Fruit fly (Drosophila melanogaster): ENCODE measurements around the gene CG3061.

The CG3061 gene

dm6 chr3R:13989453-13989852 lies 42.7 kb upstream of the CG3061 start:
- TF ChIP-seq CG15696 (tag; optimal IDR thresholded peaks at IDR 0.05) (peak; percentile 15), bab2 (GFP tag; optimal IDR thresholded peaks at IDR 0.05) (no peak), prd (optimal IDR thresholded peaks at IDR 0.05) (no peak), prd (GFP tag; IDR thresholded peaks at IDR 0.05) (0 out of 3 replicates have a peak, but pooled peaks have one; percentile 5), grau (tag; optimal IDR thresholded peaks at IDR 0.05) (peak; percentile 80)

dm6 chr3R:13990109-13990508 lies 42.1 kb upstream of the CG3061 start:
- TF ChIP-seq Nf-YB (GFP tag; optimal IDR thresholded peaks at IDR 0.05), result no peak
- no peak for TF ChIP-seq CG3163 (GFP tag; optimal IDR thresholded peaks at IDR 0.05)
- no peak for TF ChIP-seq CG3838 (GFP tag; optimal IDR thresholded peaks at IDR 0.05)
- TF ChIP-seq z (GFP tag; IDR thresholded peaks at IDR 0.05), result peak; percentile 34; the same call in 1 of the 3 replicates
- TF ChIP-seq lov (optimal IDR thresholded peaks at IDR 0.05), result no peak
- peak; percentile 75; the same call in 2 of the 3 replicates for TF ChIP-seq lov (GFP tag; IDR thresholded peaks at IDR 0.05)
- no peak for TF ChIP-seq CG10979 (tag; optimal IDR thresholded peaks at IDR 0.05)
- TF ChIP-seq hbn (GFP tag; IDR thresholded peaks at IDR 0.05; ENCODE audit: partially characterized antibody), result no peak
- no peak for TF ChIP-seq emc (GFP tag; optimal IDR thresholded peaks at IDR 0.05)
- no peak for TF ChIP-seq CG7786 (GFP tag; optimal IDR thresholded peaks at IDR 0.05)
- TF ChIP-seq CG1529 (GFP tag; optimal IDR thresholded peaks at IDR 0.05), result no peak
- no peak for TF ChIP-seq Ptx1 (GFP tag; IDR thresholded peaks at IDR 0.05)
- peak; percentile 91 for TF ChIP-seq ci (GFP tag; IDR thresholded peaks at IDR 0.05)
- peak; percentile 35; the same call in 1 of the 2 replicates for TF ChIP-seq Xrp1 (GFP tag; IDR thresholded peaks at IDR 0.05)
- no peak for TF ChIP-seq hb (GFP tag; IDR thresholded peaks at IDR 0.05; ENCODE audit: partially characterized antibody)
- no peak for TF ChIP-seq CG7556 (GFP tag; optimal IDR thresholded peaks at IDR 0.05)
- TF ChIP-seq caup (GFP tag; optimal IDR thresholded peaks at IDR 0.05; ENCODE audit: severe bottlenecking), result no peak
- 0 out of 2 replicates have a peak, but pooled peaks have one; percentile 12 for TF ChIP-seq vvl (GFP tag; IDR thresholded peaks at IDR 0.05)
- TF ChIP-seq CG31365 (tag; optimal IDR thresholded peaks at IDR 0.05), result no peak
- peak; percentile 3 for TF ChIP-seq Deaf1 (tag; optimal IDR thresholded peaks at IDR 0.05)
- peak; percentile 8 for TF ChIP-seq CG8924 (tag; optimal IDR thresholded peaks at IDR 0.05)
- no peak for TF ChIP-seq tup (GFP tag; optimal IDR thresholded peaks at IDR 0.05)
- TF ChIP-seq CG12236 (GFP tag; optimal IDR thresholded peaks at IDR 0.05), result no peak
- no peak for TF ChIP-seq salm (tag; optimal IDR thresholded peaks at IDR 0.05)
- peak; percentile 18 for TF ChIP-seq Ets65A (GFP tag)
- no peak for TF ChIP-seq ranshi (GFP tag; IDR thresholded peaks at IDR 0.05)
- no peak for TF ChIP-seq HLH54F (GFP tag; optimal IDR thresholded peaks at IDR 0.05)
- TF ChIP-seq CG3407 (GFP tag; optimal IDR thresholded peaks at IDR 0.05), result no peak
- no peak for TF ChIP-seq Mrtf (GFP tag; IDR thresholded peaks at IDR 0.05)
- no peak for TF ChIP-seq az2 (GFP tag; optimal IDR thresholded peaks at IDR 0.05)
- TF ChIP-seq Opbp (GFP tag; IDR thresholded peaks at IDR 0.05; ENCODE audit: partially characterized antibody), result peak; percentile 50; the same call in 1 of the 3 replicates
- TF ChIP-seq kni (GFP tag; optimal IDR thresholded peaks at IDR 0.05), result peak; percentile 31
- peak; percentile 19 for TF ChIP-seq D19A (tag; optimal IDR thresholded peaks at IDR 0.05)
- TF ChIP-seq cg (GFP tag; optimal IDR thresholded peaks at IDR 0.05), result peak; percentile 4
- no peak for TF ChIP-seq CG10209 (GFP tag; optimal IDR thresholded peaks at IDR 0.05)
- no peak for TF ChIP-seq insv (GFP tag; optimal IDR thresholded peaks at IDR 0.05)
- TF ChIP-seq nerfin-1 (tag; optimal IDR thresholded peaks at IDR 0.05), result no peak
- no peak for TF ChIP-seq Antp (GFP tag; optimal IDR thresholded peaks at IDR 0.05)
- TF ChIP-seq seq (GFP tag; IDR thresholded peaks at IDR 0.05), result peak; percentile 28; the same call in 1 of the 2 replicates
- TF ChIP-seq B-H2 (GFP tag; optimal IDR thresholded peaks at IDR 0.05), result no peak
- TF ChIP-seq CG2116 (GFP tag; optimal IDR thresholded peaks at IDR 0.05), result no peak
- TF ChIP-seq CG12942 (GFP tag; optimal IDR thresholded peaks at IDR 0.05), result no peak
- TF ChIP-seq pfk (GFP tag; optimal IDR thresholded peaks at IDR 0.05), result peak; percentile 55
- TF ChIP-seq chm (GFP tag; IDR thresholded peaks at IDR 0.05), result 0 out of 2 replicates have a peak, but pooled peaks have one; percentile 41
- no peak for TF ChIP-seq eyg (GFP tag; optimal IDR thresholded peaks at IDR 0.05)
